Worm (Caenorhabditis elegans) whole organism, late embryonic: Measurements from ENCODE around the gene arrd-3.
"Not testable (repeated sequence)": the region's sequence is repeated elsewhere in the genome, so short reads cannot be mapped to it uniquely, and the experiment has no call there.

Source experiments
- dmd-4 ChIP-seq: sonication (generic microtip); optimal IDR thresholded peaks from 2 replicates; lab custom pipeline; 2016; ENCODE audit warnings: borderline replicate concordance, missing genetic modification characterization, missing compliant biosample characterization
- nfya-1 ChIP-seq: sonication (generic microtip); optimal IDR thresholded peaks from 2 replicates; lab custom pipeline; 2017; ENCODE audit warnings: missing genetic modification characterization, mild to moderate bottlenecking, missing compliant biosample characterization, antibody characterized with exemption, moderate library complexity
- pag-3 ChIP-seq: sonication (generic microtip); optimal IDR thresholded peaks from 2 replicates; lab custom pipeline; 2016; ENCODE audit warnings: missing compliant biosample characterization, missing genetic modification characterization, borderline replicate concordance
- pqm-1 ChIP-seq: sonication (generic microtip); optimal IDR thresholded peaks from 2 replicates; lab custom pipeline; 2016; ENCODE audit warnings: missing genetic modification characterization, missing compliant biosample characterization
- rnt-1 ChIP-seq: sonication (generic microtip); optimal IDR thresholded peaks from 2 replicates; lab custom pipeline; 2016; ENCODE audit warnings: missing genetic modification characterization, missing compliant biosample characterization

DNA sequence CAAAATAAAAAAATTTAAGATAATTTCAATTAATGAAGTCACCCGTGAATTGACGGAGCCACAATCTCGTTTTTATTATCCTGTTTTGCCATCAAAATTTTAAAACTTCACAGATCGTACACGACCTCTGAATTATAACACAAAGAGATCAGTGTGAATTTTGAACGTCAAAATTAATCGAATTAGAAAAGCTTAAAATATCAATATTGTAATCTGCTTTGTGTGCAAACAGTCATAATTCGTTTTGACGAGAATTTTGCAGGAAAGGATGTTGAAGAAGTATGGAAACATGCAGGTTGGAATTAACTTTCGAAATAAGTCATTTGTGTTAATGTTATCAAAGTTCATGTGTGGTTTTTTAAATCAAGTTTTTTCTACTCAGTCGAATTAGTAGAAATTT lies 49.5 kb downstream of the arrd-3 start, which contains the start of gene chil-21:
- TF ChIP-seq nfya-1; pqm-1 (tag; lab: Kevin White, UChicago); rnt-1 (tag; lab: Kevin White, UChicago); pag-3 (tag; lab: Kevin White, UChicago); dmd-4 (tag; lab: Kevin White, UChicago): not testable (repeated sequence)
